Fruit fly (Drosophila melanogaster) whole organism, embryonic: Measurements from ENCODE around the gene CG42495.

Source experiments
- CG12391 ChIP-seq: fragments of 200-800 bp; sonication (Bioruptor generic); optimal IDR thresholded peaks from 3 replicates; lab custom pipeline; 2018; ENCODE audit warnings: missing biosample characterization, mild to moderate bottlenecking, missing genetic modification characterization, moderate library complexity
- CG13894 ChIP-seq: fragments of 200-800 bp; sonication (Bioruptor generic); optimal IDR thresholded peaks from 3 replicates; lab custom pipeline; 2018; ENCODE audit warnings: missing biosample characterization, mild to moderate bottlenecking, missing genetic modification characterization, moderate library complexity
- CG14710 ChIP-seq: fragments of 200-800 bp; sonication (Bioruptor generic); optimal IDR thresholded peaks from 3 replicates; lab custom pipeline; 2019; ENCODE audit warnings: missing biosample characterization, mild to moderate bottlenecking, missing genetic modification characterization, moderate library complexity
- CG15011 ChIP-seq: fragments of 200-800 bp; sonication (Bioruptor generic); optimal IDR thresholded peaks from 3 replicates; lab custom pipeline; 2018; ENCODE audit warnings: missing biosample characterization, mild to moderate bottlenecking, missing genetic modification characterization
- CG1647 ChIP-seq: fragments of 200-800 bp; sonication (Bioruptor generic); optimal IDR thresholded peaks from 3 replicates; lab custom pipeline; 2016; ENCODE audit warnings: missing biosample characterization, missing genetic modification characterization
- CG16779 ChIP-seq: fragments of 200-800 bp; sonication (Bioruptor generic); IDR thresholded peaks from 2 replicates; pipeline ENCODE4 v1.3.6; 2022; ENCODE audit warnings: missing biosample characterization, missing genetic modification characterization
- CG3163 ChIP-seq: fragments of 200-800 bp; sonication (Bioruptor generic); optimal IDR thresholded peaks from 3 replicates; lab custom pipeline; 2016; ENCODE audit warnings: missing biosample characterization, missing genetic modification characterization
- CG3407 ChIP-seq: fragments of 200-800 bp; sonication (Bioruptor generic); optimal IDR thresholded peaks from 2 replicates; lab custom pipeline; 2018; ENCODE audit warnings: missing biosample characterization, mild to moderate bottlenecking, missing genetic modification characterization
- CG4404 ChIP-seq: fragments of 200-800 bp; sonication (Bioruptor generic); IDR thresholded peaks from 2 replicates; pipeline ENCODE4 v1.3.6; 2022; ENCODE audit warnings: missing biosample characterization, missing genetic modification characterization
- CG7271 ChIP-seq: fragments of 200-800 bp; sonication (Bioruptor generic); optimal IDR thresholded peaks from 2 replicates; lab custom pipeline; 2018; ENCODE audit warnings: missing biosample characterization, mild to moderate bottlenecking, missing genetic modification characterization, moderate library complexity
- CG8281 ChIP-seq: fragments of 200-800 bp; sonication (Bioruptor generic); optimal IDR thresholded peaks from 2 replicates; lab custom pipeline; 2018; ENCODE audit warnings: missing biosample characterization, mild to moderate bottlenecking, missing genetic modification characterization, moderate library complexity
- Fer3 ChIP-seq: fragments of 200-800 bp; sonication (Bioruptor generic); optimal IDR thresholded peaks from 2 replicates; lab custom pipeline; 2018; ENCODE audit warnings: missing biosample characterization, mild to moderate bottlenecking, missing genetic modification characterization, moderate library complexity
- MTF-1 ChIP-seq: fragments of 200-800 bp; sonication (Bioruptor generic); optimal IDR thresholded peaks from 2 replicates; lab custom pipeline; 2018; ENCODE audit warnings: missing biosample characterization, mild to moderate bottlenecking, missing genetic modification characterization, borderline replicate concordance
- Mes4 ChIP-seq: fragments of 200-800 bp; sonication (Bioruptor generic); optimal IDR thresholded peaks from 2 replicates; lab custom pipeline; 2016; ENCODE audit warnings: missing biosample characterization, missing genetic modification characterization
- Mrtf ChIP-seq: fragments of 200-800 bp; sonication (Bioruptor generic); IDR thresholded peaks from 3 replicates; pipeline ENCODE4 v1.3.6; 2022; ENCODE audit warnings: missing biosample characterization, missing genetic modification characterization
- Nf-YB ChIP-seq: fragments of 200-800 bp; sonication (Bioruptor generic); optimal IDR thresholded peaks from 3 replicates; lab custom pipeline; 2019; ENCODE audit warnings: missing biosample characterization, mild to moderate bottlenecking, missing genetic modification characterization, moderate library complexity
- Oaz ChIP-seq: fragments of 200-800 bp; sonication (Bioruptor generic); IDR thresholded peaks from 2 replicates; pipeline ENCODE4 v1.3.6; 2022; ENCODE audit warnings: missing biosample characterization, missing genetic modification characterization
- Pdp1 ChIP-seq, 2 experiments: fragments of 200-800 bp; sonication (Bioruptor generic); optimal IDR thresholded peaks; 3 replicates each; lab custom pipeline; 2016; ENCODE audit warnings: missing biosample characterization in 2 of 2, missing genetic modification characterization in 2 of 2, mild to moderate bottlenecking in 1 of 2, moderate library complexity in 1 of 2
- Ptx1 ChIP-seq: fragments of 200-800 bp; sonication (Bioruptor generic); IDR thresholded peaks from 2 replicates; pipeline ENCODE4 v1.3.6; 2022; ENCODE audit warnings: missing biosample characterization, missing genetic modification characterization
- Six4 ChIP-seq: fragments of 200-800 bp; sonication (Bioruptor generic); optimal IDR thresholded peaks from 2 replicates; lab custom pipeline; 2016; ENCODE audit warnings: missing biosample characterization, missing genetic modification characterization
- Sox100B ChIP-seq: fragments of 200-800 bp; sonication (Bioruptor generic); optimal IDR thresholded peaks from 3 replicates; lab custom pipeline; 2018; ENCODE audit warnings: missing biosample characterization, mild to moderate bottlenecking, missing genetic modification characterization
- Trl ChIP-seq, 3 experiments: fragments of >200 bp in 2 of 3; fragments of 200-800 bp in 1 of 3; sonication (Bioruptor generic) in 1 of 3; optimal IDR thresholded peaks; 2 replicates in 1 of 3; 3 replicates in 2 of 3; lab custom pipeline; 2016 to 2017; ENCODE audit warnings: missing biosample characterization in 1 of 3, missing genetic modification characterization in 1 of 3
- bowl ChIP-seq: fragments of 200-800 bp; sonication (Bioruptor generic); IDR thresholded peaks from 2 replicates; pipeline ENCODE4 v1.3.6; 2022; ENCODE audit warnings: missing biosample characterization, missing genetic modification characterization
- br ChIP-seq: fragments of >200 bp; optimal IDR thresholded peaks from 2 replicates; lab custom pipeline; 2017
- bsh ChIP-seq, 2 experiments: fragments of 200-800 bp; sonication (Bioruptor generic); optimal IDR thresholded peaks; 2 replicates each; lab custom pipeline; 2017 to 2018; ENCODE audit warnings: mild to moderate bottlenecking in 2 of 2, missing biosample characterization in 2 of 2, missing genetic modification characterization in 2 of 2, moderate library complexity in 1 of 2
- chif ChIP-seq, 2 experiments: fragments of 200-800 bp; sonication (Bioruptor generic); optimal IDR thresholded peaks; 3 replicates each; lab custom pipeline; 2016; ENCODE audit warnings: missing biosample characterization in 2 of 2, missing genetic modification characterization in 2 of 2
- ci ChIP-seq: fragments of 200-800 bp; sonication (Bioruptor generic); IDR thresholded peaks from 3 replicates; pipeline ENCODE4 v1.3.6; 2022; ENCODE audit warnings: missing biosample characterization, missing genetic modification characterization
- croc ChIP-seq: fragments of 200-800 bp; sonication (Bioruptor generic); conservative IDR thresholded peaks from 3 replicates; pipeline ENCODE4 v1.3.6; 2022; ENCODE audit warnings: missing biosample characterization, missing genetic modification characterization
- cwo ChIP-seq: fragments of 200-800 bp; sonication (Bioruptor generic); optimal IDR thresholded peaks from 3 replicates; lab custom pipeline; 2017; ENCODE audit warnings: missing biosample characterization, missing genetic modification characterization, mild to moderate bottlenecking, moderate library complexity, missing genetic modification reagents
- dm ChIP-seq: fragments of 200-800 bp; sonication (Bioruptor generic); optimal IDR thresholded peaks from 3 replicates; lab custom pipeline; 2016; ENCODE audit warnings: missing biosample characterization, missing genetic modification characterization
- dysf ChIP-seq: fragments of 200-800 bp; sonication (Bioruptor generic); IDR thresholded peaks from 3 replicates; pipeline ENCODE4 v1.3.6; 2022; ENCODE audit warnings: missing biosample characterization, missing genetic modification characterization
- esg ChIP-seq: fragments of 200-800 bp; sonication (Bioruptor generic); conservative IDR thresholded peaks from 2 replicates; pipeline ENCODE4 v1.3.6; 2022; ENCODE audit warnings: missing biosample characterization, missing genetic modification characterization
- eyg ChIP-seq: fragments of 200-800 bp; sonication (Bioruptor generic); optimal IDR thresholded peaks from 3 replicates; lab custom pipeline; 2016; ENCODE audit warnings: missing biosample characterization, missing genetic modification characterization
- fu2 ChIP-seq: fragments of 200-800 bp; sonication (Bioruptor generic); optimal IDR thresholded peaks from 2 replicates; lab custom pipeline; 2016; ENCODE audit warnings: missing biosample characterization, missing genetic modification characterization
- gce ChIP-seq: fragments of 200-800 bp; sonication (Bioruptor generic); IDR thresholded peaks from 3 replicates; pipeline ENCODE4 v1.3.6; 2022; ENCODE audit warnings: missing biosample characterization, missing genetic modification characterization
- gcm ChIP-seq: fragments of 200-800 bp; sonication (Bioruptor generic); optimal IDR thresholded peaks from 2 replicates; lab custom pipeline; 2019; ENCODE audit warnings: missing biosample characterization, mild to moderate bottlenecking, missing genetic modification characterization, moderate library complexity
- gfzf ChIP-seq: fragments of 200-800 bp; sonication (Bioruptor generic); optimal IDR thresholded peaks from 2 replicates; lab custom pipeline; 2016; ENCODE audit warnings: missing biosample characterization, mild to moderate bottlenecking, missing genetic modification characterization, moderate library complexity
- hb ChIP-seq: fragments of 200-800 bp; sonication (Bioruptor generic); IDR thresholded peaks from 3 replicates; pipeline ENCODE4 v1.3.6; 2022; ENCODE audit warnings: missing biosample characterization, missing genetic modification characterization; ENCODE audit not compliant: partially characterized antibody
- kah ChIP-seq: fragments of 200-800 bp; sonication (Bioruptor generic); optimal IDR thresholded peaks from 2 replicates; lab custom pipeline; 2018; ENCODE audit warnings: missing biosample characterization, mild to moderate bottlenecking, missing genetic modification characterization
- knrl ChIP-seq: fragments of 200-800 bp; sonication (Bioruptor generic); IDR thresholded peaks from 3 replicates; pipeline ENCODE4 v1.3.6; 2022; ENCODE audit warnings: missing biosample characterization, missing genetic modification characterization; ENCODE audit not compliant: partially characterized antibody
- nerfin-1 ChIP-seq: fragments of 200-800 bp; sonication (Bioruptor generic); optimal IDR thresholded peaks from 3 replicates; lab custom pipeline; 2019; ENCODE audit warnings: missing biosample characterization, mild to moderate bottlenecking, missing genetic modification characterization, moderate library complexity
- nerfin-2 ChIP-seq: fragments of 200-800 bp; sonication (Bioruptor generic); IDR thresholded peaks from 2 replicates; pipeline ENCODE4 v1.3.6; 2022; ENCODE audit warnings: missing biosample characterization, missing genetic modification characterization; ENCODE audit not compliant: partially characterized antibody
- p53 ChIP-seq: fragments of 200-800 bp; sonication (Bioruptor generic); optimal IDR thresholded peaks from 2 replicates; lab custom pipeline; 2016; ENCODE audit warnings: missing biosample characterization, missing genetic modification characterization
- prd ChIP-seq, 3 experiments: fragments of >200 bp in 2 of 3; fragments of 200-800 bp in 1 of 3; sonication (Bioruptor generic) in 1 of 3; optimal IDR thresholded peaks in 2 of 3; IDR thresholded peaks in 1 of 3; 2 replicates in 2 of 3; 3 replicates in 1 of 3; pipeline versions ENCODE4 v1.3.6 to Lab custom; 2017 to 2022; ENCODE audit warnings: missing biosample characterization in 1 of 3, missing genetic modification characterization in 1 of 3
- psq ChIP-seq: fragments of 200-800 bp; sonication (Bioruptor generic); optimal IDR thresholded peaks from 2 replicates; lab custom pipeline; 2017; ENCODE audit warnings: missing biosample characterization, missing genetic modification characterization
- sens ChIP-seq: fragments of 200-800 bp; sonication (Bioruptor generic); peaks from one replicate; lab custom pipeline; 2016; ENCODE audit warnings: missing biosample characterization, missing genetic modification characterization
- slou ChIP-seq: fragments of 200-800 bp; sonication (Bioruptor generic); optimal IDR thresholded peaks from 3 replicates; lab custom pipeline; 2016; ENCODE audit warnings: missing biosample characterization, missing genetic modification characterization
- sob ChIP-seq: fragments of 200-800 bp; sonication (Bioruptor generic); IDR thresholded peaks from 2 replicates; pipeline ENCODE4 v1.3.6; 2022; ENCODE audit warnings: missing biosample characterization, missing genetic modification characterization

CG42495 gene

dm6 chr3L:18620988-18621734, 46.0 kb upstream of the CG42495 start (continued):
- TF ChIP-seq Trl (optimal IDR thresholded peaks at IDR 0.05; lab: Kevin White, UChicago) = peak; percentile 58 to 68
- TF ChIP-seq Trl (GFP tag; optimal IDR thresholded peaks at IDR 0.05; lab: Kevin White, UChicago) = peak; percentile 56
- peak; percentile 7 for TF ChIP-seq CG3163
- TF ChIP-seq kah = no peak
- TF ChIP-seq chif (GFP tag; optimal IDR thresholded peaks at IDR 0.05; lab: Kevin White, UChicago) = peak in 1 of 2 experiments; percentile 15
- peak; percentile 39 for TF ChIP-seq p53 (GFP tag; lab: Kevin White, UChicago)
- TF ChIP-seq Mrtf = no peak
- peak; percentile 55 for TF ChIP-seq cwo
- no peak for TF ChIP-seq nerfin-2 (GFP tag; lab: Robert Waterston, UW)
- peak; percentile 54; the same call in 1 of the 2 replicates for TF ChIP-seq sob
- peak; percentile 47; the same call in 2 of the 3 replicates for TF ChIP-seq knrl
- TF ChIP-seq Fer3 (tag; lab: Kevin White, UChicago) = peak; percentile 32
- TF ChIP-seq CG16779 = 0 out of 2 replicates have a peak, but pooled peaks have one; percentile 38
- TF ChIP-seq CG8281 (tag; lab: Kevin White, UChicago) = no peak
- no peak for TF ChIP-seq gce (GFP tag; lab: Robert Waterston, UW)
- TF ChIP-seq CG15011 = no peak
- TF ChIP-seq Sox100B = peak; percentile 39
- no peak for TF ChIP-seq CG1647 (GFP tag; lab: Kevin White, UChicago)
- no peak for TF ChIP-seq CG3407 (GFP tag; lab: Kevin White, UChicago)
- no peak for TF ChIP-seq Nf-YB (GFP tag; lab: Kevin White, UChicago)
- peak; percentile 33; the same call in 1 of the 2 replicates for TF ChIP-seq esg (GFP tag; lab: Robert Waterston, UW)
- peak; percentile 47 for TF ChIP-seq CG14710 (tag; lab: Kevin White, UChicago)
- TF ChIP-seq dysf = peak; percentile 53; the same call in 1 of the 3 replicates
- no peak for TF ChIP-seq psq (GFP tag; lab: Kevin White, UChicago)
- TF ChIP-seq CG12391 (tag; lab: Kevin White, UChicago) = peak; percentile 62
- TF ChIP-seq croc (GFP tag; lab: Robert Waterston, UW) = no peak
- TF ChIP-seq slou (GFP tag; lab: Kevin White, UChicago) = no peak
- TF ChIP-seq Pdp1 (GFP tag; optimal IDR thresholded peaks at IDR 0.05; lab: Kevin White, UChicago) = peak; percentile 42 to 45
- no peak for TF ChIP-seq prd (optimal IDR thresholded peaks at IDR 0.05; lab: Kevin White, UChicago)
- peak; percentile 49 for TF ChIP-seq prd (GFP tag; IDR thresholded peaks at IDR 0.05; lab: Robert Waterston, UW)
- no peak for TF ChIP-seq hb (GFP tag; lab: Robert Waterston, UW)
- peak; percentile 21 for TF ChIP-seq fu2 (GFP tag; lab: Kevin White, UChicago)
- TF ChIP-seq br (lab: Kevin White, UChicago) = no peak
- TF ChIP-seq sens (GFP tag; lab: Kevin White, UChicago) = peak; percentile 91
- TF ChIP-seq Mes4 (GFP tag; lab: Kevin White, UChicago) = no peak
- peak; percentile 16 for TF ChIP-seq dm (GFP tag; lab: Kevin White, UChicago)
- peak; percentile 69 for TF ChIP-seq nerfin-1 (tag; lab: Kevin White, UChicago)
- TF ChIP-seq ci (GFP tag; lab: Robert Waterston, UW) = peak; percentile 38; the same call in 2 of the 3 replicates
- no peak for TF ChIP-seq eyg (GFP tag; lab: Kevin White, UChicago)
- no peak for TF ChIP-seq CG4404 (GFP tag; lab: Robert Waterston, UW)
- peak in 1 of 2 experiments; percentile 61 for TF ChIP-seq bsh (GFP tag; optimal IDR thresholded peaks at IDR 0.05; lab: Kevin White, UChicago)
- no peak for TF ChIP-seq Oaz (GFP tag; lab: Robert Waterston, UW)
- TF ChIP-seq MTF-1 (GFP tag; lab: Kevin White, UChicago) = no peak
- TF ChIP-seq gcm (GFP tag; lab: Kevin White, UChicago) = no peak
- no peak for TF ChIP-seq gfzf (GFP tag; lab: Kevin White, UChicago)
- TF ChIP-seq Six4 (GFP tag; lab: Kevin White, UChicago) = no peak
- 0 out of 2 replicates have a peak, but pooled peaks have one; percentile 15 for TF ChIP-seq Ptx1
- TF ChIP-seq bowl (GFP tag; lab: Robert Waterston, UW) = no peak
- TF ChIP-seq CG7271 (tag; lab: Kevin White, UChicago) = no peak
- TF ChIP-seq CG13894 (tag; lab: Kevin White, UChicago) = no peak
